Worm (Caenorhabditis elegans): ENCODE results near the gene mca-3.

ce11 chrIV:3131871-3132586, 920 bp downstream of the mca-3 start:
- TF ChIP-seq gei-17 (GFP tag; optimal IDR thresholded peaks at IDR 0.05) (no peak), dpl-1 (GFP tag; optimal IDR thresholded peaks at IDR 0.05) (peak; percentile 78), F49E8.2 (tag; optimal IDR thresholded peaks at IDR 0.05; ENCODE audit: insufficient read depth) (peak; percentile 68), pha-4 (tag; optimal IDR thresholded peaks at IDR 0.05) (no peak), bed-2 (GFP tag; IDR thresholded peaks at IDR 0.05) (no peak), nhr-90 (tag; optimal IDR thresholded peaks at IDR 0.05) (no peak), sptf-2 (GFP tag; optimal IDR thresholded peaks at IDR 0.05) (no peak), akir-1 (GFP tag; optimal IDR thresholded peaks at IDR 0.05) (no peak), sea-2 (GFP tag; IDR thresholded peaks at IDR 0.05) (no peak), bed-1 (GFP tag; IDR thresholded peaks at IDR 0.05) (no peak), nfya-2 (GFP tag; IDR thresholded peaks at IDR 0.05) (no peak), nhr-179 (tag; optimal IDR thresholded peaks at IDR 0.05) (no peak)
